Fruit fly (Drosophila melanogaster) Kc167 (cell line): ENCODE data around the gene Npc2e.

Experiments used
- h ChIP-seq: fragments of >200 bp; optimal IDR thresholded peaks from 3 replicates; lab custom pipeline; 2018; ENCODE audit warnings: missing external identifiers
- psq ChIP-seq: fragments of >200 bp; optimal IDR thresholded peaks from 2 replicates; lab custom pipeline; 2017; ENCODE audit warnings: missing external identifiers

- TF ChIP-seq h (lab: Kevin White, UChicago) (no peak), psq (no peak)
These were observed 13.3 kb downstream of the Npc2e start, which contains the start of gene CG33783 for dm6 chr3R:10066470-10066869.
